Fruit fly (Drosophila melanogaster) S2 (cell line): ENCODE measurements around the gene CG43348.

Source experiments
- CG8478 ChIP-seq: fragments of >200 bp; optimal IDR thresholded peaks from 2 replicates; lab custom pipeline; 2018
- CTCF ChIP-seq, 2 experiments: fragments of >200 bp; optimal IDR thresholded peaks; 2 replicates each; lab custom pipeline; 2018

Gene CG43348

dm6 chr2L:1183799-1184198, 15.4 kb upstream of the CG43348 start, which contains the start of the genes CG5126 and Tgt:
Gene CG5126, minus strand, starts transcription at chr2L:1184020.
Gene Tgt, plus strand, starts transcription at chr2L:1184065.
- TF ChIP-seq CG8478 (lab: Kevin White, UChicago) = no peak
- peak; percentile 68 to 83 for TF ChIP-seq CTCF (optimal IDR thresholded peaks at IDR 0.05; lab: Kevin White, UChicago)

dm6 chr2L:1185642-1186497, 13.3 kb upstream of the CG43348 start, which contains the start of gene CG5001:
Gene CG5001, plus strand, starts transcription at chr2L:1185757.
- TF ChIP-seq CTCF (optimal IDR thresholded peaks at IDR 0.05; lab: Kevin White, UChicago) (no peak), CG8478 (lab: Kevin White, UChicago) (no peak)

- TF ChIP-seq CTCF (optimal IDR thresholded peaks at IDR 0.05; lab: Kevin White, UChicago) (no peak), CG8478 (lab: Kevin White, UChicago) (no peak)
Measured at dm6 chr2L:1199912-1200721, 905 bp downstream of the CG43348 start, which contains the start of the genes CG43349 and CG5011. Gene CG43349, plus strand, starts transcription at chr2L:1200205. Gene CG5011, plus strand, starts transcription at chr2L:1200671.

- no peak for TF ChIP-seq CTCF (optimal IDR thresholded peaks at IDR 0.05; lab: Kevin White, UChicago)
- no peak for TF ChIP-seq CG8478 (lab: Kevin White, UChicago)
Measured at dm6 chr2L:1201396-1201837, 2.2 kb downstream of the CG43348 start.

dm6 chr2L:1202445-1202844, 3.2 kb downstream of the CG43348 start:
- TF ChIP-seq CTCF (optimal IDR thresholded peaks at IDR 0.05; lab: Kevin White, UChicago) (no peak), CG8478 (lab: Kevin White, UChicago) (no peak)

dm6 chr2L:1203915-1204314, 4.7 kb downstream of the CG43348 start, which contains the start of gene CG14342:
Gene CG14342, plus strand, starts transcription at chr2L:1204215.
- TF ChIP-seq CTCF (optimal IDR thresholded peaks at IDR 0.05; lab: Kevin White, UChicago) = no peak
- TF ChIP-seq CG8478 (lab: Kevin White, UChicago) = no peak

- TF ChIP-seq CG8478 (lab: Kevin White, UChicago) (no peak), CTCF (optimal IDR thresholded peaks at IDR 0.05; lab: Kevin White, UChicago) (no peak)
Measured at dm6 chr2L:1207432-1207831, 8.2 kb downstream of the CG43348 start.

dm6 chr2L:1211528-1211927, 12.3 kb downstream of the CG43348 start:
- TF ChIP-seq CTCF (optimal IDR thresholded peaks at IDR 0.05; lab: Kevin White, UChicago) = no peak
- TF ChIP-seq CG8478 (lab: Kevin White, UChicago) = no peak

- TF ChIP-seq CTCF (optimal IDR thresholded peaks at IDR 0.05; lab: Kevin White, UChicago) (no peak), CG8478 (lab: Kevin White, UChicago) (no peak)
Measured at dm6 chr2L:1213587-1213986, 14.4 kb downstream of the CG43348 start.

dm6 chr2L:1214465-1214864, 15.3 kb downstream of the CG43348 start:
- TF ChIP-seq CG8478 (lab: Kevin White, UChicago) = no peak
- TF ChIP-seq CTCF (optimal IDR thresholded peaks at IDR 0.05; lab: Kevin White, UChicago) = no peak

dm6 chr2L:1217033-1217612, 17.9 kb downstream of the CG43348 start:
- TF ChIP-seq CTCF (optimal IDR thresholded peaks at IDR 0.05; lab: Kevin White, UChicago) (no peak), CG8478 (lab: Kevin White, UChicago) (no peak)

- no peak for TF ChIP-seq CTCF (optimal IDR thresholded peaks at IDR 0.05; lab: Kevin White, UChicago)
- no peak for TF ChIP-seq CG8478 (lab: Kevin White, UChicago)
Measured at dm6 chr2L:1217892-1218473, 18.8 kb downstream of the CG43348 start.

dm6 chr2L:1218475-1218874, 19.3 kb downstream of the CG43348 start:
- TF ChIP-seq CG8478 (lab: Kevin White, UChicago) = no peak
- TF ChIP-seq CTCF (optimal IDR thresholded peaks at IDR 0.05; lab: Kevin White, UChicago) = no peak

dm6 chr2L:1218993-1219392, 19.8 kb downstream of the CG43348 start, which contains the start of gene CG42329:
Gene CG42329, plus strand, starts transcription at chr2L:1219293.
- TF ChIP-seq CG8478 (lab: Kevin White, UChicago) (no peak), CTCF (optimal IDR thresholded peaks at IDR 0.05; lab: Kevin White, UChicago) (no peak)
